Worm (Caenorhabditis elegans) whole organism, L2 larva: ENCODE results near the gene F44B9.10.

Source experiments
- C34F6.9 ChIP-seq: fragments of 150-350 bp; optimal IDR thresholded peaks from 2 replicates; lab custom pipeline; 2014; ENCODE audit warnings: missing biosample characterization, missing genetic modification characterization
- elt-3 ChIP-seq: sonication (generic microtip); optimal IDR thresholded peaks from 2 replicates; lab custom pipeline; 2017; ENCODE audit warnings: missing biosample characterization, missing genetic modification characterization
- lin-39 ChIP-seq: fragments of 150-350 bp; optimal IDR thresholded peaks from 2 replicates; lab custom pipeline; 2014; ENCODE audit warnings: missing biosample characterization, missing genetic modification reagents, missing genetic modification characterization
- lsy-2 ChIP-seq, 2 experiments: fragments of 150-350 bp in 1 of 2; sonication (generic microtip) in 1 of 2; optimal IDR thresholded peaks; 2 replicates each; lab custom pipeline; 2014 to 2017; ENCODE audit warnings: missing biosample characterization in 2 of 2, missing genetic modification characterization in 2 of 2
- nhr-25 ChIP-seq: fragments of 150-350 bp; sonication (generic microtip); optimal IDR thresholded peaks from 3 replicates; lab custom pipeline; 2014; ENCODE audit warnings: missing biosample characterization, missing genetic modification characterization
- skn-1 ChIP-seq: sonication (generic microtip); optimal IDR thresholded peaks from 2 replicates; lab custom pipeline; 2017; ENCODE audit warnings: missing biosample characterization, missing genetic modification characterization
- unc-55 ChIP-seq: fragments of 150-350 bp; sonication (generic microtip); optimal IDR thresholded peaks from 3 replicates; lab custom pipeline; 2014; ENCODE audit warnings: missing biosample characterization, missing genetic modification reagents, missing genetic modification characterization
- ztf-11 ChIP-seq: sonication (generic microtip); optimal IDR thresholded peaks from 2 replicates; lab custom pipeline; 2017; ENCODE audit warnings: missing biosample characterization, missing genetic modification characterization
- ztf-4 ChIP-seq: fragments of 150-350 bp; optimal IDR thresholded peaks from 2 replicates; lab custom pipeline; 2014; ENCODE audit warnings: missing biosample characterization, missing genetic modification characterization

F44B9.10 gene

ce11 chrIII:7986585-7987171 is 46.8 kb downstream of the F44B9.10 start, which contains the start of gene hrpk-2:
TSS of gene hrpk-2 (plus strand) at chrIII:7987121.
- TF ChIP-seq ztf-4 (tag; lab: Kevin White, UChicago) (no peak), nhr-25 (no peak), ztf-11 (tag; lab: Kevin White, UChicago) (no peak), C34F6.9 (tag; lab: Kevin White, UChicago) (no peak), lsy-2 (tag; optimal IDR thresholded peaks at IDR 0.05; lab: Kevin White, UChicago) (no peak), skn-1 (tag; lab: Kevin White, UChicago) (no peak), lin-39 (no peak)
- TF ChIP-seq, all 48 proteins: peak for 0

- TF ChIP-seq unc-55 (no peak), elt-3 (tag; lab: Kevin White, UChicago) (no peak)
- TF ChIP-seq, all 48 proteins: peak for 0
These were observed 51.5 kb downstream of the F44B9.10 start for ce11 chrIII:7981938-7982337.
